Fruit fly (Drosophila melanogaster): Measurements from ENCODE around the gene shop.
A peak's percentile ranks its signal among the peaks of the same experiment; 100 is the strongest.

The shop gene

DNA sequence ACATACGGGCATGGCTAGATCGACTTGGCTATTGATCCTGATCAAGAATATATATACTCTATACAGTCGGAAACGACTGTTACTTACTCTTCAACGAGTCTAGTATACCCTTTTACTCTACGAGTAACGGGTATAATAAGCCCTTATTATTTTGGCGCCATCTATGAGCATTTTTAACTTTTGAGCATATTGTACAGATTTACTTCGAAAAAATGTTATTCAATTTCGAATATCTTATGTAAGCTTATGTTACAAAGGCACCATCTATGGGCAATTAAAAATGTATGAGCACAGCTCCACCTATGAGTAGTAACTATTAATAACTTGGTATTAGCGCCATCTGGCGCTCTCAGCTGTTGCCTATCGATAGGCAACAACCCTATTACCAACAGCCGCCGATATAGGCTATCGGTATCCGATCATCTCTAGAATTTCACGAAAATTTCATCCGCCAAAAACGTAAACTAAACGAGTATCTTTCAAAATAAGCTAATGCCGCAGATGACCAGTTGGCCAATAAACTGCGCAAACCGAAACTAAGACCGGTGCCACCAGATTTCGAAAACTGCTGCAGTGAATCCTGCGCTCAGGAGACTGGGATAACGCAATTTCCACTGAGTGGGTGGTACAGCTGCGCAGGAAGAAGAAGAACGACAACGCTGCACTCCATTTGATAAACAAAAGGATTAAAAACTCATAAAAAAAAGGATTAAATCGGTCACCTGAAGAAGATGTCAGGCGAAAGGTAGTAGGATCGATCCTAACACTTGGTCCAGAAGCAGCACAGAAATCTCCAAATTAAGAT lies 4.9 kb downstream of the shop start, which contains the start of gene htk (continued):
- TF ChIP-seq CG30020 (tag; optimal IDR thresholded peaks at IDR 0.05) (no peak), Gsc (GFP tag; IDR thresholded peaks at IDR 0.05) (no peak), cas (GFP tag; IDR thresholded peaks at IDR 0.05) (no peak), Dfd (GFP tag; optimal IDR thresholded peaks at IDR 0.05) (no peak), lola (GFP tag; optimal IDR thresholded peaks at IDR 0.05) (peak in 1 of 3 experiments; percentile 16), Drgx (GFP tag; IDR thresholded peaks at IDR 0.05) (0 out of 2 replicates have a peak, but pooled peaks have one; percentile 29), CG4820 (GFP tag; optimal IDR thresholded peaks at IDR 0.05) (peak; percentile 62), ato (GFP tag; IDR thresholded peaks at IDR 0.05; ENCODE audit: partially characterized antibody) (peak; percentile 90), pfk (GFP tag; optimal IDR thresholded peaks at IDR 0.05) (peak; percentile 31), CG8359 (GFP tag; optimal IDR thresholded peaks at IDR 0.05; ENCODE audit: borderline replicate concordance) (no peak), lilli (GFP tag; optimal IDR thresholded peaks at IDR 0.05) (peak; percentile 80), fru (optimal IDR thresholded peaks at IDR 0.05) (no peak), CG12769 (tag; optimal IDR thresholded peaks at IDR 0.05) (peak; percentile 69), pita (GFP tag; optimal IDR thresholded peaks at IDR 0.05) (peak; percentile 51), CG8924 (tag; optimal IDR thresholded peaks at IDR 0.05) (peak; percentile 11), CG18476 (GFP tag; optimal IDR thresholded peaks at IDR 0.05) (no peak), Chrac-16 (GFP tag; optimal IDR thresholded peaks at IDR 0.05) (peak; percentile 82), slp2 (GFP tag; optimal IDR thresholded peaks at IDR 0.05) (peak; percentile 65), CG32772 (GFP tag; IDR thresholded peaks at IDR 0.05) (peak; percentile 39; the same call in 1 of the 2 replicates), nerfin-1 (tag; optimal IDR thresholded peaks at IDR 0.05) (peak; percentile 2), Opbp (GFP tag; IDR thresholded peaks at IDR 0.05; ENCODE audit: partially characterized antibody) (peak; percentile 95), CG18619 (GFP tag; optimal IDR thresholded peaks at IDR 0.05) (peak; percentile 45), Sry-β (GFP tag; optimal IDR thresholded peaks at IDR 0.05) (no peak), Gug (GFP tag; IDR thresholded peaks at IDR 0.05) (peak; percentile 58; the same call in 3 of the 4 replicates), CG33213 (GFP tag; optimal IDR thresholded peaks at IDR 0.05) (peak; percentile 80), dan (GFP tag; IDR thresholded peaks at IDR 0.05) (no peak), CG32767 (GFP tag; IDR thresholded peaks at IDR 0.05) (no peak), bowl (GFP tag; IDR thresholded peaks at IDR 0.05) (no peak), CG43689 (GFP tag; IDR thresholded peaks at IDR 0.05) (no peak), Dp (GFP tag; optimal IDR thresholded peaks at IDR 0.05) (peak; percentile 59), CG12155 (GFP tag; optimal IDR thresholded peaks at IDR 0.05) (peak; percentile 59), gce (GFP tag; IDR thresholded peaks at IDR 0.05) (peak; percentile 67; the same call in 2 of the 3 replicates), CG14667 (GFP tag; IDR thresholded peaks at IDR 0.05) (peak; percentile 55), CG12071 (GFP tag; optimal IDR thresholded peaks at IDR 0.05) (peak; percentile 29), Abd-B (GFP tag; optimal IDR thresholded peaks at IDR 0.05) (peak; percentile 46), ind (GFP tag; optimal IDR thresholded peaks at IDR 0.05) (peak; percentile 61), slbo (GFP tag; IDR thresholded peaks at IDR 0.05) (peak; percentile 81), CG7357 (GFP tag; IDR thresholded peaks at IDR 0.05) (no peak), az2 (GFP tag; optimal IDR thresholded peaks at IDR 0.05) (peak; percentile 76), Xbp1 (GFP tag; optimal IDR thresholded peaks at IDR 0.05) (peak; percentile 82), sens-2 (GFP tag; IDR thresholded peaks at IDR 0.05) (peak; percentile 49; the same call in 1 of the 2 replicates), YL-1 (GFP tag; optimal IDR thresholded peaks at IDR 0.05) (peak; percentile 74), ase (GFP tag; IDR thresholded peaks at IDR 0.05) (peak; percentile 62; the same call in 2 of the 3 replicates), CHES-1-like (GFP tag; optimal IDR thresholded peaks at IDR 0.05) (peak; percentile 87), pum (GFP tag; optimal IDR thresholded peaks at IDR 0.05) (peak; percentile 78), ftz-f1 (GFP tag; optimal IDR thresholded peaks at IDR 0.05) (no peak), CG14014 (GFP tag; IDR thresholded peaks at IDR 0.05) (peak; percentile 55; the same call in 1 of the 2 replicates), CG2889 (GFP tag; IDR thresholded peaks at IDR 0.05) (no peak), dimm (GFP tag; IDR thresholded peaks at IDR 0.05) (0 out of 2 replicates have a peak, but pooled peaks have one; percentile 15), CG11398 (GFP tag; optimal IDR thresholded peaks at IDR 0.05) (peak; percentile 31)
